Fruit fly (Drosophila melanogaster) S2 (cell line): ENCODE results near the gene CG12521.

ENCODE experiments used
- CG8478 ChIP-seq: fragments of >200 bp; optimal IDR thresholded peaks from 2 replicates; lab custom pipeline; 2018
- CTCF ChIP-seq, 2 experiments: fragments of >200 bp; optimal IDR thresholded peaks; 2 replicates each; lab custom pipeline; 2018

- TF ChIP-seq CTCF (optimal IDR thresholded peaks at IDR 0.05; lab: Kevin White, UChicago) (no peak), CG8478 (no peak)
Observed at dm6 chr3L:11847703-11848102, at the start of gene CG12521.
